Fruit fly (Drosophila melanogaster): ENCODE results near the gene Rcc1.

The Rcc1 gene

dm6 chr3L:5922005-5922685 is 10.4 kb downstream of the Rcc1 start, which contains the start of gene CG32407 (continued):
- TF ChIP-seq CG7928 (GFP tag; optimal IDR thresholded peaks at IDR 0.05) (no peak), Xrp1 (GFP tag; IDR thresholded peaks at IDR 0.05) (0 out of 2 replicates have a peak, but pooled peaks have one; percentile 20), crol (GFP tag; IDR thresholded peaks at IDR 0.05) (peak; percentile 96), zfh2 (GFP tag; optimal IDR thresholded peaks at IDR 0.05) (no peak), fru (optimal IDR thresholded peaks at IDR 0.05) (no peak), Trl (optimal IDR thresholded peaks at IDR 0.05) (peak in 1 of 2 experiments; percentile 18), Trl (GFP tag; optimal IDR thresholded peaks at IDR 0.05) (no peak), wdn (GFP tag; IDR thresholded peaks at IDR 0.05) (no peak), aop (GFP tag; IDR thresholded peaks at IDR 0.05) (no peak), knrl (GFP tag; IDR thresholded peaks at IDR 0.05; ENCODE audit: partially characterized antibody) (no peak), B-H1 (GFP tag; IDR thresholded peaks at IDR 0.05) (no peak), z (GFP tag; IDR thresholded peaks at IDR 0.05) (peak; percentile 85), so (GFP tag; IDR thresholded peaks at IDR 0.05) (no peak), CoRest (tag; optimal IDR thresholded peaks at IDR 0.05) (no peak), Bdp1 (GFP tag; optimal IDR thresholded peaks at IDR 0.05) (no peak), Fer1 (GFP tag; optimal IDR thresholded peaks at IDR 0.05) (no peak), CG10147 (GFP tag; optimal IDR thresholded peaks at IDR 0.05) (no peak), CG2712 (tag; optimal IDR thresholded peaks at IDR 0.05) (no peak), Hr3 (GFP tag; optimal IDR thresholded peaks at IDR 0.05) (no peak), ac (GFP tag; optimal IDR thresholded peaks at IDR 0.05) (no peak), zfh1 (GFP tag; IDR thresholded peaks at IDR 0.05) (no peak), CG1024 (GFP tag; IDR thresholded peaks at IDR 0.05) (no peak), ems (GFP tag; optimal IDR thresholded peaks at IDR 0.05) (no peak), mld (GFP tag; IDR thresholded peaks at IDR 0.05; ENCODE audit: partially characterized antibody) (no peak), Taf1 (GFP tag; IDR thresholded peaks at IDR 0.05) (no peak), CG2129 (GFP tag; IDR thresholded peaks at IDR 0.05; ENCODE audit: partially characterized antibody) (no peak), Bteb2 (GFP tag; optimal IDR thresholded peaks at IDR 0.05) (no peak), CG8359 (GFP tag; optimal IDR thresholded peaks at IDR 0.05; ENCODE audit: borderline replicate concordance) (no peak), Tbp (GFP tag; optimal IDR thresholded peaks at IDR 0.05) (no peak), H15 (GFP tag; IDR thresholded peaks at IDR 0.05) (no peak), eve (GFP tag; optimal IDR thresholded peaks at IDR 0.05) (no peak), Hand (GFP tag; optimal IDR thresholded peaks at IDR 0.05) (no peak), dpn (GFP tag; optimal IDR thresholded peaks at IDR 0.05) (no peak), slp2 (GFP tag; optimal IDR thresholded peaks at IDR 0.05) (no peak), CG7839 (tag; optimal IDR thresholded peaks at IDR 0.05) (no peak), sima (GFP tag; optimal IDR thresholded peaks at IDR 0.05) (no peak), Sry-β (GFP tag; optimal IDR thresholded peaks at IDR 0.05) (no peak), gcm (GFP tag; optimal IDR thresholded peaks at IDR 0.05) (peak; percentile 94), CG13123 (GFP tag; optimal IDR thresholded peaks at IDR 0.05) (no peak), HLH4C (GFP tag; IDR thresholded peaks at IDR 0.05; ENCODE audit: partially characterized antibody) (no peak), CG32767 (GFP tag; IDR thresholded peaks at IDR 0.05) (no peak), CG2889 (GFP tag; IDR thresholded peaks at IDR 0.05) (no peak), cad (GFP tag; optimal IDR thresholded peaks at IDR 0.05) (no peak), CG16813 (GFP tag; IDR thresholded peaks at IDR 0.05; ENCODE audit: partially characterized antibody) (no peak), sens-2 (GFP tag; IDR thresholded peaks at IDR 0.05) (peak; percentile 56; the same call in 1 of the 2 replicates), CG10654 (GFP tag; optimal IDR thresholded peaks at IDR 0.05) (no peak), CG7745 (tag; optimal IDR thresholded peaks at IDR 0.05) (no peak), emc (GFP tag; optimal IDR thresholded peaks at IDR 0.05) (no peak), org-1 (GFP tag; optimal IDR thresholded peaks at IDR 0.05) (no peak), CG17612 (GFP tag; IDR thresholded peaks at IDR 0.05) (no peak), lab (GFP tag; optimal IDR thresholded peaks at IDR 0.05) (peak; percentile 44), CG3847 (GFP tag; IDR thresholded peaks at IDR 0.05) (no peak)

All from whole organism, embryonic.